Worm (Caenorhabditis elegans): ENCODE measurements around the gene C26B9.3.

The C26B9.3 gene

DNA sequence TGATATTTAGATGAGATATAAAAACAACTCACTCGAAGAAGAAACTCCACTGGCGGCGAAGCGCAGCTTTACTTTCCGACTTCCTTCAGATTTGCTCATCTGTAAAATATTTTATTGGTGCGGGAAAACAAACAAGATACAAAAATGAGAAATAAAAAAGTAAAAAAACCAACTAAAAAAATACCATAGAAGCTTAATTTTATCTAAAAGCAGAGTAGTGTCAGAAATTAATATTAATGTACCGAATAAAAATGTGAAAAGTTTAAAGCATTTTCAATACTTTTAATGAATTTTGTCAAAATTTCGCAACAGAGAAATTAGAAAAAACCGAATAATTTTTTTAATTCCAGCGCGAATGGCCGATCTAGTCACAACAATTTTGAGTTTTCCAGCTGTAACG, 14.8 kb upstream of the C26B9.3 start, which contains the start of gene sto-2:
TSS of gene sto-2 (minus strand) at position 101 of the 400 bp plus-strand sequence.
- TF ChIP-seq Y5F2A.4 (GFP tag; optimal IDR thresholded peaks at IDR 0.05) = no peak

ce11 chrX:5329236-5329635, 8.9 kb upstream of the C26B9.3 start, which contains the start of gene C26B9.5:
Gene C26B9.5 (plus strand): TSS chrX:5329479.
- TF ChIP-seq Y5F2A.4 (GFP tag; optimal IDR thresholded peaks at IDR 0.05) (no peak), nhr-28 (tag; optimal IDR thresholded peaks at IDR 0.05) (peak; percentile 23), ceh-32 (tag; optimal IDR thresholded peaks at IDR 0.05; ENCODE audit: poor library complexity) (no peak), nhr-111 (GFP tag; optimal IDR thresholded peaks at IDR 0.05) (no peak), T20F7.1 (GFP tag; optimal IDR thresholded peaks at IDR 0.05) (no peak), gei-8 (GFP tag; optimal IDR thresholded peaks at IDR 0.05) (no peak), lsy-2 (tag; optimal IDR thresholded peaks at IDR 0.05) (no peak), nhr-6 (tag; optimal IDR thresholded peaks at IDR 0.05) (no peak), rbr-2 (tag; optimal IDR thresholded peaks at IDR 0.05) (no peak), dmd-6 (GFP tag; IDR thresholded peaks at IDR 0.05) (peak; percentile 48), daf-16 (GFP tag; optimal IDR thresholded peaks at IDR 0.05) (no peak), daf-16 (tag; optimal IDR thresholded peaks at IDR 0.05) (peak; percentile 40), lin-15B (tag; optimal IDR thresholded peaks at IDR 0.05) (no peak), dmd-9 (GFP tag; IDR thresholded peaks at IDR 0.05) (no peak), dve-1 (tag; optimal IDR thresholded peaks at IDR 0.05; ENCODE audit: insufficient read depth) (peak; percentile 48), pqm-1 (tag; optimal IDR thresholded peaks at IDR 0.05) (peak; percentile 63), zip-11 (GFP tag; IDR thresholded peaks at IDR 0.05) (no peak)

DNA sequence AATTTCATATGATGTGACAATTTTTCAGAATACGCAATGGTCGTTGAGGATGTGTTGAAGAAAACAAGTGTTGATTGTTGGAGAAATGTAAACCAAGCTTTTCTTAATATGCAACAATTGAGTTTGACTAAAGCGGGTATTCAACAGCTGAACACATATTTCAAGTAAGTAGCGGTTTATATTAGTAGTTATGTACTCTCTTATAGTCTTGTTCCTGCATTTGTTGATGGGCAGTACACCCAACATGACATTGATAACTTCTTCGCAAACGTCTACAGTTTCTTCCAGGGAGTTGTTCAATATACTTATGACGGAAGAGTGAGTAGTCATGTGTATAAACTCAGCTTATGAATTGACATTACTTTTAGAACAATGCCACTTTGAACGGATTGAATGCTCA, 7.3 kb upstream of the C26B9.3 start:
- TF ChIP-seq madf-5 (GFP tag; IDR thresholded peaks at IDR 0.05) (no peak), Y5F2A.4 (GFP tag; optimal IDR thresholded peaks at IDR 0.05) (no peak), unc-62 (GFP tag; optimal IDR thresholded peaks at IDR 0.05 in 1 of 2) (peak in 1 of 2 experiments; percentile 67), unc-62 (tag; optimal IDR thresholded peaks at IDR 0.05) (no peak)

DNA sequence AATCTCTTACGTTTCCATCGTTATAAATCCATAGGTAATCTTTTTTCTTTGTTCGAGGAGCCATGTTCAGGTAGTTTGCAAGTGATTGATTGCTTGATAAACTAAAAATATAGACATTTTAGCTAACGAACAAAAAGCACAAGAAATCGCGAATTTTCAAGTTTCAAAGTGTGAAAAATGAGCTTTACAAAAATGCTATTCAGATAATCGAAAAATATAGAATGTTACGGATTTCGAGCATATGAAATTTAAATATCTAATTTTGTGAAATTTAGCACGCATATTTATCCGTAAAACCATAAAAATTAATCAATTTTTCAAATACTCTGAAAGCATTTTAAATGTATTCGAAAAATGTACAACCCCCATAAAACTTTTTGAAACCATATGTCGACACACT, 2.7 kb upstream of the C26B9.3 start, which contains the start of gene C26B9.6:
TSS of gene C26B9.6 (minus strand) at position 101 of the 400 bp plus-strand sequence.
- TF ChIP-seq R02D3.7 (tag; optimal IDR thresholded peaks at IDR 0.05) (no peak), hmg-1.1 (GFP tag; IDR thresholded peaks at IDR 0.05) (no peak), ceh-20 (GFP tag; IDR thresholded peaks at IDR 0.05) (no peak), F49E8.2 (tag; optimal IDR thresholded peaks at IDR 0.05; ENCODE audit: borderline replicate concordance) (no peak), nhr-41 (GFP tag; IDR thresholded peaks at IDR 0.05) (no peak), dve-1 (tag; optimal IDR thresholded peaks at IDR 0.05; ENCODE audit: insufficient read depth) (no peak), saeg-2 (GFP tag; IDR thresholded peaks at IDR 0.05) (no peak), aly-2 (tag; optimal IDR thresholded peaks at IDR 0.05) (no peak), ztf-11 (tag; optimal IDR thresholded peaks at IDR 0.05) (no peak)

- TF ChIP-seq madf-9 (GFP tag; conservative IDR thresholded peaks at IDR 0.05) (peak; percentile 37; the same call in 1 of the 2 replicates), T20F7.1 (GFP tag; optimal IDR thresholded peaks at IDR 0.05) (no peak), daf-19 (GFP tag; conservative IDR thresholded peaks at IDR 0.05) (no peak), mdt-29 (GFP tag; IDR thresholded peaks at IDR 0.05) (no peak), aly-2 (tag; optimal IDR thresholded peaks at IDR 0.05) (no peak), gei-8 (GFP tag; optimal IDR thresholded peaks at IDR 0.05) (no peak), zip-11 (GFP tag; IDR thresholded peaks at IDR 0.05) (no peak), ztf-7 (tag; optimal IDR thresholded peaks at IDR 0.05) (no peak), Y5F2A.4 (GFP tag; optimal IDR thresholded peaks at IDR 0.05) (no peak), lsy-2 (tag; optimal IDR thresholded peaks at IDR 0.05) (peak in 1 of 2 experiments; percentile 73), arid-1 (GFP tag; conservative IDR thresholded peaks at IDR 0.05) (no peak), F49E8.2 (tag; optimal IDR thresholded peaks at IDR 0.05; ENCODE audit: borderline replicate concordance) (no peak), daf-12 (tag; optimal IDR thresholded peaks at IDR 0.05) (no peak), dpl-1 (GFP tag; optimal IDR thresholded peaks at IDR 0.05) (no peak), nhr-237 (tag; optimal IDR thresholded peaks at IDR 0.05) (no peak), snpc-1.2 (GFP tag; IDR thresholded peaks at IDR 0.05) (no peak), unc-130 (GFP tag; optimal IDR thresholded peaks at IDR 0.05) (no peak), T26A8.4 (GFP tag; IDR thresholded peaks at IDR 0.05) (peak; percentile 59), ceh-82 (tag; optimal IDR thresholded peaks at IDR 0.05) (no peak), mdl-1 (tag; optimal IDR thresholded peaks at IDR 0.05) (peak; percentile 46 to 92), lin-13 (GFP tag; optimal IDR thresholded peaks at IDR 0.05) (no peak), nhr-77 (tag; optimal IDR thresholded peaks at IDR 0.05) (peak; percentile 61), lin-38 (GFP tag; IDR thresholded peaks at IDR 0.05) (no peak), sdz-12 (GFP tag; optimal IDR thresholded peaks at IDR 0.05) (no peak)
Observed at ce11 chrX:5336498-5336897, 1.6 kb upstream of the C26B9.3 start.

Measured in whole organism, L4 larva.